Fruit fly (Drosophila melanogaster) whole organism, embryonic: ENCODE data around the gene Bmcp.

Experiments
- Atf-2 ChIP-seq: fragments of 200-800 bp; sonication (Bioruptor generic); optimal IDR thresholded peaks from 2 replicates; lab custom pipeline; 2016; ENCODE audit warnings: missing biosample characterization, missing genetic modification characterization
- BtbVII ChIP-seq: fragments of 200-800 bp; sonication (Bioruptor generic); optimal IDR thresholded peaks from 3 replicates; lab custom pipeline; 2017; ENCODE audit warnings: missing biosample characterization, mild to moderate bottlenecking, missing genetic modification characterization
- CG13296 ChIP-seq: fragments of 200-800 bp; sonication (Bioruptor generic); optimal IDR thresholded peaks from 3 replicates; lab custom pipeline; 2018; ENCODE audit warnings: missing biosample characterization, mild to moderate bottlenecking, missing genetic modification characterization
- CG14710 ChIP-seq: fragments of 200-800 bp; sonication (Bioruptor generic); optimal IDR thresholded peaks from 3 replicates; lab custom pipeline; 2019; ENCODE audit warnings: missing biosample characterization, mild to moderate bottlenecking, missing genetic modification characterization, moderate library complexity
- CG15011 ChIP-seq: fragments of 200-800 bp; sonication (Bioruptor generic); optimal IDR thresholded peaks from 3 replicates; lab custom pipeline; 2018; ENCODE audit warnings: missing biosample characterization, mild to moderate bottlenecking, missing genetic modification characterization
- CG15073 ChIP-seq: fragments of 200-800 bp; sonication (Bioruptor generic); optimal IDR thresholded peaks from 2 replicates; lab custom pipeline; 2016; ENCODE audit warnings: missing biosample characterization, missing genetic modification characterization
- CG16815 ChIP-seq: fragments of 200-800 bp; sonication (Bioruptor generic); optimal IDR thresholded peaks from 3 replicates; lab custom pipeline; 2017; ENCODE audit warnings: missing biosample characterization, mild to moderate bottlenecking, missing genetic modification characterization
- CG18619 ChIP-seq: fragments of 200-800 bp; sonication (Bioruptor generic); optimal IDR thresholded peaks from 3 replicates; lab custom pipeline; 2017; ENCODE audit warnings: missing biosample characterization, mild to moderate bottlenecking, missing genetic modification characterization
- CG18764 ChIP-seq: fragments of 200-800 bp; sonication (Bioruptor generic); optimal IDR thresholded peaks from 3 replicates; lab custom pipeline; 2016; ENCODE audit warnings: missing biosample characterization, missing genetic modification characterization
- CG2129 ChIP-seq: fragments of 200-800 bp; sonication (Bioruptor generic); IDR thresholded peaks from 2 replicates; pipeline ENCODE4 v1.3.6; 2022; ENCODE audit warnings: missing biosample characterization, missing genetic modification characterization; ENCODE audit not compliant: partially characterized antibody
- CG2889 ChIP-seq: fragments of 200-800 bp; sonication (Bioruptor generic); IDR thresholded peaks from 3 replicates; pipeline ENCODE4 v1.3.6; 2022; ENCODE audit warnings: missing biosample characterization, missing genetic modification characterization
- CG30020 ChIP-seq: fragments of 200-800 bp; optimal IDR thresholded peaks from 2 replicates; lab custom pipeline; 2019; ENCODE audit warnings: missing biosample characterization, mild to moderate bottlenecking, missing genetic modification characterization, moderate library complexity
- CG32772 ChIP-seq: fragments of 200-800 bp; sonication (Bioruptor generic); IDR thresholded peaks from 2 replicates; pipeline ENCODE4 v1.3.6; 2022; ENCODE audit warnings: missing biosample characterization, missing genetic modification characterization
- CG3847 ChIP-seq: fragments of 200-800 bp; sonication (Bioruptor generic); IDR thresholded peaks from 2 replicates; pipeline ENCODE4 v1.3.6; 2022; ENCODE audit warnings: missing biosample characterization, missing genetic modification characterization
- CG4328 ChIP-seq: fragments of 200-800 bp; sonication (Bioruptor generic); optimal IDR thresholded peaks from 3 replicates; lab custom pipeline; 2017; ENCODE audit warnings: missing biosample characterization, missing genetic modification reagents, missing genetic modification characterization
- CG43689 ChIP-seq: fragments of 200-800 bp; sonication (Bioruptor generic); IDR thresholded peaks from 2 replicates; pipeline ENCODE4 v1.3.6; 2022; ENCODE audit warnings: missing biosample characterization, missing genetic modification characterization
- CG6175 ChIP-seq: fragments of 200-800 bp; sonication (Bioruptor generic); IDR thresholded peaks from 3 replicates; pipeline ENCODE4 v1.3.6; 2022; ENCODE audit warnings: missing biosample characterization, missing genetic modification characterization
- CG6683 ChIP-seq: fragments of 200-800 bp; sonication (Bioruptor generic); optimal IDR thresholded peaks from 2 replicates; lab custom pipeline; 2017; ENCODE audit warnings: missing biosample characterization, mild to moderate bottlenecking, missing genetic modification characterization, missing genetic modification reagents
- CG8290 ChIP-seq, 3 experiments: fragments of 200-800 bp; sonication (Bioruptor generic); optimal IDR thresholded peaks; 2 replicates each; lab custom pipeline; 2016 to 2019; ENCODE audit warnings: missing biosample characterization in 3 of 3, missing genetic modification characterization in 3 of 3, mild to moderate bottlenecking in 2 of 3, moderate library complexity in 1 of 3
- CG8478 ChIP-seq: fragments of >200 bp; optimal IDR thresholded peaks from 2 replicates; lab custom pipeline; 2018
- CoRest ChIP-seq: fragments of 200-800 bp; sonication (Bioruptor generic); optimal IDR thresholded peaks from 3 replicates; lab custom pipeline; 2018; ENCODE audit warnings: missing biosample characterization, mild to moderate bottlenecking, missing genetic modification characterization, moderate library complexity
- Deaf1 ChIP-seq: fragments of 200-800 bp; optimal IDR thresholded peaks from 3 replicates; lab custom pipeline; 2019; ENCODE audit warnings: missing biosample characterization, mild to moderate bottlenecking, missing genetic modification characterization, moderate library complexity
- Dip2 ChIP-seq: fragments of 200-800 bp; sonication (Bioruptor generic); IDR thresholded peaks from 2 replicates; pipeline ENCODE4 v1.3.6; 2022; ENCODE audit warnings: missing biosample characterization, missing genetic modification characterization
- Drgx ChIP-seq: fragments of 200-800 bp; sonication (Bioruptor generic); IDR thresholded peaks from 2 replicates; pipeline ENCODE4 v1.3.6; 2022; ENCODE audit warnings: missing biosample characterization, missing genetic modification characterization
- E2f2 ChIP-seq: fragments of 200-800 bp; sonication (Bioruptor generic); IDR thresholded peaks from 2 replicates; pipeline ENCODE4 v1.3.6; 2022; ENCODE audit warnings: missing biosample characterization, missing genetic modification characterization
- Fer1 ChIP-seq: fragments of 200-800 bp; sonication (Bioruptor generic); optimal IDR thresholded peaks from 2 replicates; lab custom pipeline; 2017; ENCODE audit warnings: missing biosample characterization, mild to moderate bottlenecking, missing genetic modification characterization
- MBD-R2 ChIP-seq: fragments of 200-800 bp; sonication (Bioruptor generic); IDR thresholded peaks from 2 replicates; pipeline ENCODE4 v1.3.6; 2022; ENCODE audit warnings: missing biosample characterization, missing genetic modification characterization
- NC2α ChIP-seq: fragments of 200-800 bp; sonication (Bioruptor generic); optimal IDR thresholded peaks from 2 replicates; lab custom pipeline; 2016; ENCODE audit warnings: missing biosample characterization, missing genetic modification characterization
- Oli ChIP-seq: fragments of 200-800 bp; sonication (Bioruptor generic); optimal IDR thresholded peaks from 2 replicates; lab custom pipeline; 2018; ENCODE audit warnings: missing biosample characterization, mild to moderate bottlenecking, missing genetic modification characterization, moderate library complexity
- Rx ChIP-seq: fragments of 200-800 bp; sonication (Bioruptor generic); IDR thresholded peaks from 2 replicates; pipeline ENCODE4 v1.3.6; 2022; ENCODE audit warnings: missing biosample characterization, missing genetic modification characterization
- Sin3A ChIP-seq: fragments of >200 bp; optimal IDR thresholded peaks from 2 replicates; lab custom pipeline; 2018
- Sry-β ChIP-seq: fragments of 200-800 bp; sonication (Bioruptor generic); optimal IDR thresholded peaks from 2 replicates; lab custom pipeline; 2018; ENCODE audit warnings: missing biosample characterization, mild to moderate bottlenecking, missing genetic modification characterization, moderate library complexity
- Tbp ChIP-seq: fragments of >200 bp; optimal IDR thresholded peaks from 2 replicates; lab custom pipeline; 2018; ENCODE audit warnings: missing biosample characterization, missing genetic modification characterization
- Trl ChIP-seq, 3 experiments: fragments of >200 bp in 2 of 3; fragments of 200-800 bp in 1 of 3; sonication (Bioruptor generic) in 1 of 3; optimal IDR thresholded peaks; 2 replicates in 1 of 3; 3 replicates in 2 of 3; lab custom pipeline; 2016 to 2017; ENCODE audit warnings: missing biosample characterization in 1 of 3, missing genetic modification characterization in 1 of 3
- az2 ChIP-seq: fragments of 200-800 bp; sonication (Bioruptor generic); optimal IDR thresholded peaks from 3 replicates; lab custom pipeline; 2016; ENCODE audit warnings: missing biosample characterization, missing genetic modification characterization
- br ChIP-seq: fragments of >200 bp; optimal IDR thresholded peaks from 2 replicates; lab custom pipeline; 2017
- cwo ChIP-seq: fragments of 200-800 bp; sonication (Bioruptor generic); optimal IDR thresholded peaks from 3 replicates; lab custom pipeline; 2017; ENCODE audit warnings: missing biosample characterization, missing genetic modification characterization, mild to moderate bottlenecking, moderate library complexity, missing genetic modification reagents
- dan ChIP-seq: fragments of 200-800 bp; sonication (Bioruptor generic); IDR thresholded peaks from 2 replicates; pipeline ENCODE4 v1.3.6; 2022; ENCODE audit warnings: missing biosample characterization, missing genetic modification characterization
- fd96Cb ChIP-seq: fragments of 200-800 bp; sonication (Bioruptor generic); optimal IDR thresholded peaks from 2 replicates; lab custom pipeline; 2018; ENCODE audit warnings: missing biosample characterization, mild to moderate bottlenecking, missing genetic modification characterization, moderate library complexity
- ind ChIP-seq: fragments of 200-800 bp; sonication (Bioruptor generic); optimal IDR thresholded peaks from 3 replicates; lab custom pipeline; 2016; ENCODE audit warnings: missing biosample characterization, missing genetic modification characterization
- mirr ChIP-seq: fragments of 200-800 bp; sonication (Bioruptor generic); optimal IDR thresholded peaks from 3 replicates; lab custom pipeline; 2018; ENCODE audit warnings: missing biosample characterization, mild to moderate bottlenecking, missing genetic modification characterization
- p53 ChIP-seq: fragments of 200-800 bp; sonication (Bioruptor generic); optimal IDR thresholded peaks from 2 replicates; lab custom pipeline; 2016; ENCODE audit warnings: missing biosample characterization, missing genetic modification characterization
- pan ChIP-seq, 4 experiments: fragments of >200 bp in 3 of 4; fragments of 200-800 bp in 1 of 4; sonication (Bioruptor generic) in 1 of 4; optimal IDR thresholded peaks in 3 of 4; IDR thresholded peaks in 1 of 4; 2 replicates each; pipeline versions ENCODE4 v1.3.6 to Lab custom; 2017 to 2022; ENCODE audit warnings: missing biosample characterization in 2 of 4, missing genetic modification characterization in 2 of 4, mixed read lengths in 1 of 4
- pfk ChIP-seq: fragments of 200-800 bp; sonication (Bioruptor generic); optimal IDR thresholded peaks from 2 replicates; lab custom pipeline; 2018; ENCODE audit warnings: missing biosample characterization, mild to moderate bottlenecking, missing genetic modification characterization, moderate library complexity
- repo ChIP-seq: fragments of 200-800 bp; sonication (Bioruptor generic); optimal IDR thresholded peaks from 2 replicates; lab custom pipeline; 2016; ENCODE audit warnings: missing biosample characterization, missing genetic modification characterization
- rib ChIP-seq: fragments of 200-800 bp; sonication (Bioruptor generic); IDR thresholded peaks from 2 replicates; pipeline ENCODE4 v1.3.6; 2022; ENCODE audit warnings: missing biosample characterization, missing genetic modification characterization
- salm ChIP-seq: fragments of 200-800 bp; sonication (Bioruptor generic); optimal IDR thresholded peaks from 2 replicates; lab custom pipeline; 2018; ENCODE audit warnings: missing biosample characterization, mild to moderate bottlenecking, missing genetic modification characterization
- sens ChIP-seq: fragments of 200-800 bp; sonication (Bioruptor generic); peaks from one replicate; lab custom pipeline; 2016; ENCODE audit warnings: missing biosample characterization, missing genetic modification characterization
- shn ChIP-seq: fragments of 200-800 bp; sonication (Bioruptor generic); optimal IDR thresholded peaks from 3 replicates; lab custom pipeline; 2016; ENCODE audit warnings: missing biosample characterization, missing genetic modification characterization
- stwl ChIP-seq: fragments of 200-800 bp; sonication (Bioruptor generic); optimal IDR thresholded peaks from 3 replicates; lab custom pipeline; 2018; ENCODE audit warnings: missing biosample characterization, mild to moderate bottlenecking, missing genetic modification characterization, moderate library complexity
- trh ChIP-seq: fragments of 200-800 bp; sonication (Bioruptor generic); optimal IDR thresholded peaks from 2 replicates; lab custom pipeline; 2016; ENCODE audit warnings: missing biosample characterization, missing genetic modification characterization

Bmcp gene

DNA sequence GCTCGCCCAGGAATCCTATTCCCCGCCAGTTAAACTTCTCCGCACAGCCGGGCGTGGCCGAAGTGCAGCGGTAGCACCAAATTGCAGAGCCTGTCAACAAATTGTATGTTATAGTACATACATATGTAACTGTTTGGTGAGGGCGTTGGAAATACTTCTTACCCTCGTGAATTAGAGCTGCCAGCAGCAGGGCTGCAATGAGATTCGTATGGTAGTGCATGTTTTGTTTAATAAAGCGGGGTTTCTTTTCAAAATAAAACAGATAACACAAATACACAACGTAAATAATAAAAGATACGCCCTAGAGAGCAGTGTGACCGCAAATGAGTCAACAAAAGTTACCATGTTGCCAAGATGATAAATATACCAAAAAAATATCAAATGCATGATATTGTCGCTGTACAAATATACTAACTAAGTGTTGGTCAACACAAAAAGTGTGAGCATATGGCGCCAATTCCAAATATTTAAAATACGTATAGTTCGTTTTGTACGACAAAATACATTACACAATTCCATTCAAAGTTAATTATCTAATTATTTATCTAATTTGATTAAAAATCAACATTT, 9.6 kb upstream of the Bmcp start, which contains the start of gene crim (continued):
- no peak for TF ChIP-seq CG18764
- no peak for TF ChIP-seq pan (optimal IDR thresholded peaks at IDR 0.05; lab: Kevin White, UChicago)
- no peak for TF ChIP-seq pan (GFP tag; optimal IDR thresholded peaks at IDR 0.05 in 1 of 2, IDR thresholded peaks at IDR 0.05 in 1 of 2)
- TF ChIP-seq fd96Cb (tag; lab: Kevin White, UChicago), result no peak
- no peak for TF ChIP-seq CG13296 (GFP tag; lab: Kevin White, UChicago)
- no peak for TF ChIP-seq CG16815 (GFP tag; lab: Kevin White, UChicago)
- TF ChIP-seq E2f2 (GFP tag; lab: Robert Waterston, UW), result peak; percentile 98
- TF ChIP-seq CG14710, result peak; percentile 62
- TF ChIP-seq CG18619 (GFP tag; lab: Kevin White, UChicago), result no peak
- TF ChIP-seq pfk (GFP tag; lab: Kevin White, UChicago), result no peak
- no peak for TF ChIP-seq Oli
- TF ChIP-seq Rx (GFP tag; lab: Robert Waterston, UW), result no peak
- no peak for TF ChIP-seq dan (GFP tag; lab: Robert Waterston, UW)
- no peak for TF ChIP-seq Sry-β (GFP tag; lab: Kevin White, UChicago)
- TF ChIP-seq CG8478, result no peak
- TF ChIP-seq shn (GFP tag; lab: Kevin White, UChicago), result no peak
- TF ChIP-seq CG15011 (GFP tag; lab: Kevin White, UChicago), result no peak
- TF ChIP-seq Tbp, result no peak
- no peak for TF ChIP-seq CG6175 (GFP tag; lab: Robert Waterston, UW)
- TF ChIP-seq Sin3A (lab: Kevin White, UChicago), result no peak
- TF ChIP-seq CG3847 (GFP tag; lab: Robert Waterston, UW), result 0 out of 2 replicates have a peak, but pooled peaks have one; percentile 39
- TF ChIP-seq az2, result no peak
- peak; percentile 17 for TF ChIP-seq CoRest (tag; lab: Kevin White, UChicago)
- TF ChIP-seq mirr, result no peak
- no peak for TF ChIP-seq Drgx (GFP tag; lab: Robert Waterston, UW)
- no peak for TF ChIP-seq NC2α
- TF ChIP-seq stwl, result peak; percentile 81
- no peak for TF ChIP-seq rib (GFP tag; lab: Robert Waterston, UW)
- TF ChIP-seq CG30020 (tag; lab: Kevin White, UChicago), result peak; percentile 21
- no peak for TF ChIP-seq Dip2 (GFP tag; lab: Robert Waterston, UW)
- no peak for TF ChIP-seq repo (GFP tag; lab: Kevin White, UChicago)
- no peak for TF ChIP-seq CG6683 (GFP tag; lab: Kevin White, UChicago)
- no peak for TF ChIP-seq CG15073 (GFP tag; lab: Kevin White, UChicago)
- no peak for TF ChIP-seq BtbVII
- TF ChIP-seq CG2889, result no peak
- no peak for TF ChIP-seq CG32772 (GFP tag; lab: Robert Waterston, UW)
- no peak for TF ChIP-seq trh (GFP tag; lab: Kevin White, UChicago)
- TF ChIP-seq MBD-R2 (GFP tag; lab: Robert Waterston, UW), result peak; percentile 64
- TF ChIP-seq CG4328, result peak; percentile 7
- peak; percentile 25 for TF ChIP-seq sens (GFP tag; lab: Kevin White, UChicago)
- TF ChIP-seq CG43689 (GFP tag; lab: Robert Waterston, UW), result no peak
- TF ChIP-seq Trl (optimal IDR thresholded peaks at IDR 0.05; lab: Kevin White, UChicago), result no peak
- no peak for TF ChIP-seq Trl (GFP tag; optimal IDR thresholded peaks at IDR 0.05; lab: Kevin White, UChicago)
- TF ChIP-seq br, result no peak
- TF ChIP-seq Deaf1 (tag; lab: Kevin White, UChicago), result no peak
- TF ChIP-seq p53 (GFP tag; lab: Kevin White, UChicago), result no peak
- TF ChIP-seq CG8290 (GFP tag; optimal IDR thresholded peaks at IDR 0.05; lab: Kevin White, UChicago), result no peak
- peak in 1 of 2 experiments; percentile 52 for TF ChIP-seq CG8290 (tag; optimal IDR thresholded peaks at IDR 0.05; lab: Kevin White, UChicago)
- no peak for TF ChIP-seq cwo (GFP tag; lab: Kevin White, UChicago)
- TF ChIP-seq Fer1 (GFP tag; lab: Kevin White, UChicago), result peak; percentile 10
- TF ChIP-seq CG2129 (GFP tag; lab: Robert Waterston, UW), result no peak
- TF ChIP-seq ind, result no peak
- TF ChIP-seq Atf-2 (GFP tag; lab: Kevin White, UChicago), result no peak
- TF ChIP-seq salm (tag; lab: Kevin White, UChicago), result no peak
